1 fruit fly cellular context compared by ENCODE assay signal in genomic region chr3R:10167280-10167679, dm6.
TF ChIP-seq lines count a peak whose summit lies in the region.

No protein-coding gene starts in this region.

TF ChIP-seq in whole organism, embryonic, 481 proteins besides CTCF, POLR2A, EP300 and RAD21 (continued from another document):
- TF ChIP-seq CG17328 (GFP tag; IDR thresholded peaks at IDR 0.05; lab: Robert Waterston, UW) (0 out of 2 replicates have a peak, but pooled peaks have one; percentile 25), zfh1 (GFP tag; IDR thresholded peaks at IDR 0.05; lab: Robert Waterston, UW) (no peak), Nf-YA (GFP tag; IDR thresholded peaks at IDR 0.05; lab: Robert Waterston, UW) (no peak)
TF ChIP-seq in whole organism, embryonic: peak in this region for 6.
